Worm (Caenorhabditis elegans): ENCODE results near the gene apy-1.

- TF ChIP-seq eor-1 (tag; optimal IDR thresholded peaks at IDR 0.05) (no peak), nhr-23 (tag; optimal IDR thresholded peaks at IDR 0.05) (peak; percentile 55), ZK546.5 (tag; optimal IDR thresholded peaks at IDR 0.05) (no peak), elt-3 (tag; optimal IDR thresholded peaks at IDR 0.05) (no peak), nfya-1 (tag; optimal IDR thresholded peaks at IDR 0.05; ENCODE audit: insufficient read depth) (no peak), nhr-12 (tag; optimal IDR thresholded peaks at IDR 0.05) (no peak), ceh-9 (tag; optimal IDR thresholded peaks at IDR 0.05) (no peak)
These were observed 21.2 kb upstream of the apy-1 start for ce11 chrX:7590756-7591155.

All from whole organism, L3 larva.